Fruit fly (Drosophila melanogaster): ENCODE data around the gene Idgf3.

Gene Idgf3

DNA sequence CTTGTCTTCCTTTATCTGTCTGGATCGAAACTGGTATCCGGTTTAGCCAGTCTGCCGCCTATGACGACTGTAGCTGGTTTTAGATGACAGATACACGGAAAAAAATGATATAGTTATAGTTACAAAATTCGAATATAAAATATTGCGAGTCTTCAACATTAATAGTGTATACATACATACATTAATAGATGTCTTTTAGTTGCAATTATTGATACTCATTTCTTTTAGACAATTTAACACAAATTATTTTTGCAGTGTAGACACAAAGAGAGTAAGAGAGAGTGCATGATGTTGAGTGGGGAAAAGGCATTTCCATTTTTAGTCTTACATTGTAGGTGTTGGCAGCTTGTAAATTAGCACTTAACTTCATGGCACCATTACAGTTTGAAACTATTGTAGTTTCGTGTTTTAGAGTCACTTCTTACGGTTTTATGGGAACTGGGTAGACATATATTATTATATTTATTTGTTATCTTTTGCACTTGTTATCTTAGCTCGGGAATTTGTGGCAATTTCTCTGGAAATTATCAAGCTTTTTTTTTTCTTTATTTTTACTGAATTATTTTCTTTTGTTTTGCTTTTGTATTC lies 44.6 kb downstream of the Idgf3 start (continued):
- TF ChIP-seq Hr38 (GFP tag; optimal IDR thresholded peaks at IDR 0.05): peak; percentile 52
- TF ChIP-seq CG3919 (GFP tag; optimal IDR thresholded peaks at IDR 0.05): no peak
- no peak for TF ChIP-seq topi (GFP tag; optimal IDR thresholded peaks at IDR 0.05)
- TF ChIP-seq CG6163 (GFP tag; IDR thresholded peaks at IDR 0.05): peak; percentile 81
- TF ChIP-seq salr (GFP tag; optimal IDR thresholded peaks at IDR 0.05): peak; percentile 83 to 93
- TF ChIP-seq CG31627 (GFP tag; optimal IDR thresholded peaks at IDR 0.05): peak; percentile 83
- TF ChIP-seq dac (GFP tag; optimal IDR thresholded peaks at IDR 0.05): peak; percentile 49
- peak; percentile 93 for TF ChIP-seq Sox14 (GFP tag; optimal IDR thresholded peaks at IDR 0.05)
- no peak for TF ChIP-seq Eip93F (GFP tag; optimal IDR thresholded peaks at IDR 0.05)
- no peak for TF ChIP-seq CG6854 (GFP tag; optimal IDR thresholded peaks at IDR 0.05)
- no peak for TF ChIP-seq Gug (GFP tag; IDR thresholded peaks at IDR 0.05)
- TF ChIP-seq fd85E (GFP tag; optimal IDR thresholded peaks at IDR 0.05): no peak
- peak; percentile 88 for TF ChIP-seq fd59A (GFP tag; optimal IDR thresholded peaks at IDR 0.05)
- peak; percentile 93 for TF ChIP-seq CG1621 (tag; optimal IDR thresholded peaks at IDR 0.05)
- TF ChIP-seq achi (GFP tag; optimal IDR thresholded peaks at IDR 0.05): peak; percentile 94
- peak; percentile 98 for TF ChIP-seq CG15336 (GFP tag; IDR thresholded peaks at IDR 0.05)
- TF ChIP-seq CG6808 (GFP tag; optimal IDR thresholded peaks at IDR 0.05): no peak
- peak; percentile 80 for TF ChIP-seq Hr39 (GFP tag; optimal IDR thresholded peaks at IDR 0.05)
- TF ChIP-seq Eip78C (GFP tag): peak; percentile 18
- peak; percentile 93 for TF ChIP-seq CG10631 (GFP tag; optimal IDR thresholded peaks at IDR 0.05)
- peak; percentile 90 for TF ChIP-seq esn (GFP tag; optimal IDR thresholded peaks at IDR 0.05)
- TF ChIP-seq spab (GFP tag; optimal IDR thresholded peaks at IDR 0.05): no peak
- peak; percentile 84 for TF ChIP-seq CG4318 (GFP tag; optimal IDR thresholded peaks at IDR 0.05)
- TF ChIP-seq cyc (GFP tag; optimal IDR thresholded peaks at IDR 0.05): no peak
- TF ChIP-seq acj6 (GFP tag; optimal IDR thresholded peaks at IDR 0.05): peak; percentile 92
- TF ChIP-seq CG7368 (GFP tag; optimal IDR thresholded peaks at IDR 0.05): no peak
- no peak for TF ChIP-seq CG6276 (GFP tag; optimal IDR thresholded peaks at IDR 0.05)
- no peak for TF ChIP-seq ss (GFP tag; optimal IDR thresholded peaks at IDR 0.05)
- TF ChIP-seq CG8632 (GFP tag; optimal IDR thresholded peaks at IDR 0.05): peak; percentile 95
- peak; percentile 62 for TF ChIP-seq eg (GFP tag; IDR thresholded peaks at IDR 0.05)

DNA sequence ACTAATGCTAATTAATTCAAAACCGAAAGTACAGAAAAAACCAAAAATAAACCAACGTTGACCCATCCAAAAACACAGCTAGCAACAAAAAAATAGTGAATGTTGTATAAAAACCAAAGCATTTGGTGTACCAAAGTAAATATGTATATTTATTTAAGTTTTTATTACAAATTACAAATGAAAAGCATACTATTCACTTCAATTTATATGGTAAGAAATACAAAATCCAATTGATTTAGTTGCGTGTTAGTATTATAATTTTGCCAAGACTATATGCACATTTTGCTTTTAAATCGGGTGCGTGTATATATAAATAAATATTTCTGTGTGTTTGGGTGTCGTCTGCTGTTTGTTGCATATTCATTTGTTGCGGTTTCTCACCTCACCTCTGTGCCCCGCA lies 46.5 kb downstream of the Idgf3 start:
- no peak for TF ChIP-seq CG16779 (tag; optimal IDR thresholded peaks at IDR 0.05)
- no peak for TF ChIP-seq acj6 (GFP tag; optimal IDR thresholded peaks at IDR 0.05)
- no peak for TF ChIP-seq CG8632 (GFP tag; optimal IDR thresholded peaks at IDR 0.05)
- TF ChIP-seq ss (GFP tag; optimal IDR thresholded peaks at IDR 0.05): no peak
- peak; percentile 28 for TF ChIP-seq Eip78C (GFP tag)
- TF ChIP-seq CG3919 (GFP tag; optimal IDR thresholded peaks at IDR 0.05): no peak
- TF ChIP-seq lz (GFP tag; optimal IDR thresholded peaks at IDR 0.05): no peak
- TF ChIP-seq Sox102F (GFP tag; optimal IDR thresholded peaks at IDR 0.05): no peak
- no peak for TF ChIP-seq Lpt (GFP tag; optimal IDR thresholded peaks at IDR 0.05)
- TF ChIP-seq Hr4 (GFP tag; optimal IDR thresholded peaks at IDR 0.05): peak; percentile 31
- TF ChIP-seq fd59A (GFP tag; optimal IDR thresholded peaks at IDR 0.05): no peak
- no peak for TF ChIP-seq CG8319 (GFP tag; optimal IDR thresholded peaks at IDR 0.05)
- no peak for TF ChIP-seq CG6792 (GFP tag; optimal IDR thresholded peaks at IDR 0.05)
- TF ChIP-seq Hr39 (GFP tag; optimal IDR thresholded peaks at IDR 0.05): no peak
- peak; percentile 55; the same call in 1 of the 3 replicates for TF ChIP-seq CG8119 (GFP tag; IDR thresholded peaks at IDR 0.05)
- TF ChIP-seq CG1621 (tag; optimal IDR thresholded peaks at IDR 0.05): no peak
- no peak for TF ChIP-seq salr (GFP tag; optimal IDR thresholded peaks at IDR 0.05)
- TF ChIP-seq topi (GFP tag; optimal IDR thresholded peaks at IDR 0.05): no peak
- no peak for TF ChIP-seq fkh (GFP tag; optimal IDR thresholded peaks at IDR 0.05)
- peak; percentile 54; the same call in 2 of the 3 replicates for TF ChIP-seq eg (GFP tag; IDR thresholded peaks at IDR 0.05)
- TF ChIP-seq CG9139 (GFP tag; optimal IDR thresholded peaks at IDR 0.05): no peak
- no peak for TF ChIP-seq spab (GFP tag; optimal IDR thresholded peaks at IDR 0.05)
- TF ChIP-seq esn (GFP tag; optimal IDR thresholded peaks at IDR 0.05): no peak
- no peak for TF ChIP-seq pdm3 (GFP tag; optimal IDR thresholded peaks at IDR 0.05)
- no peak for TF ChIP-seq CG34406 (GFP tag; optimal IDR thresholded peaks at IDR 0.05)
- no peak for TF ChIP-seq CG11762 (GFP tag; optimal IDR thresholded peaks at IDR 0.05; ENCODE audit: insufficient read depth)
- no peak for TF ChIP-seq CG3032 (tag; optimal IDR thresholded peaks at IDR 0.05)
- no peak for TF ChIP-seq CG7368 (GFP tag; optimal IDR thresholded peaks at IDR 0.05)
- TF ChIP-seq Sox14 (GFP tag; optimal IDR thresholded peaks at IDR 0.05): no peak
- no peak for TF ChIP-seq Hr38 (GFP tag; optimal IDR thresholded peaks at IDR 0.05)
- TF ChIP-seq CG6276 (GFP tag; optimal IDR thresholded peaks at IDR 0.05): peak; percentile 4
- no peak for TF ChIP-seq CG6163 (GFP tag; IDR thresholded peaks at IDR 0.05)
- TF ChIP-seq CG32006 (GFP tag; optimal IDR thresholded peaks at IDR 0.05): no peak
- no peak for TF ChIP-seq CG10631 (GFP tag; optimal IDR thresholded peaks at IDR 0.05)
- TF ChIP-seq Ets96B (tag; optimal IDR thresholded peaks at IDR 0.05): no peak
- no peak for TF ChIP-seq Eip93F (GFP tag; optimal IDR thresholded peaks at IDR 0.05)
- peak; percentile 72 for TF ChIP-seq CG15336 (GFP tag; IDR thresholded peaks at IDR 0.05)
- TF ChIP-seq cyc (GFP tag; optimal IDR thresholded peaks at IDR 0.05): no peak
- TF ChIP-seq Met (GFP tag; optimal IDR thresholded peaks at IDR 0.05): no peak

Measured in whole organism, prepupa.